Fruit fly (Drosophila melanogaster) whole organism, embryonic: Measurements from ENCODE around the gene Cpr64Ab.

Experiments used
- Bteb2 ChIP-seq: fragments of 200-800 bp; sonication (Bioruptor generic); optimal IDR thresholded peaks from 2 replicates; lab custom pipeline; 2016; ENCODE audit warnings: missing biosample characterization, missing genetic modification characterization
- CG10979 ChIP-seq: fragments of 200-800 bp; sonication (Bioruptor generic); optimal IDR thresholded peaks from 2 replicates; lab custom pipeline; 2018; ENCODE audit warnings: missing biosample characterization, mild to moderate bottlenecking, missing genetic modification characterization, moderate library complexity
- CG11085 ChIP-seq: fragments of 200-800 bp; sonication (Bioruptor generic); IDR thresholded peaks from 2 replicates; pipeline ENCODE4 v1.3.6; 2022; ENCODE audit warnings: missing biosample characterization, missing genetic modification characterization
- CG12236 ChIP-seq: fragments of 200-800 bp; sonication (Bioruptor generic); optimal IDR thresholded peaks from 2 replicates; lab custom pipeline; 2016; ENCODE audit warnings: missing biosample characterization, missing genetic modification characterization
- CG13775 ChIP-seq: fragments of 200-800 bp; sonication (Bioruptor generic); optimal IDR thresholded peaks from 3 replicates; lab custom pipeline; 2017; ENCODE audit warnings: missing biosample characterization, mild to moderate bottlenecking, missing genetic modification characterization
- CG15011 ChIP-seq: fragments of 200-800 bp; sonication (Bioruptor generic); optimal IDR thresholded peaks from 3 replicates; lab custom pipeline; 2018; ENCODE audit warnings: missing biosample characterization, mild to moderate bottlenecking, missing genetic modification characterization
- CG30020 ChIP-seq: fragments of 200-800 bp; optimal IDR thresholded peaks from 2 replicates; lab custom pipeline; 2019; ENCODE audit warnings: missing biosample characterization, mild to moderate bottlenecking, missing genetic modification characterization, moderate library complexity
- CG30431 ChIP-seq: fragments of 200-800 bp; sonication (Bioruptor generic); optimal IDR thresholded peaks from 2 replicates; lab custom pipeline; 2017; ENCODE audit warnings: missing biosample characterization, missing genetic modification characterization
- CG31224 ChIP-seq: fragments of 200-800 bp; sonication (Bioruptor generic); IDR thresholded peaks from 2 replicates; pipeline ENCODE4 v1.3.6; 2022; ENCODE audit warnings: missing biosample characterization, missing genetic modification characterization
- CG31365 ChIP-seq: fragments of 200-800 bp; sonication (Bioruptor generic); optimal IDR thresholded peaks from 2 replicates; lab custom pipeline; 2018; ENCODE audit warnings: missing biosample characterization, mild to moderate bottlenecking, missing genetic modification characterization
- CG3281 ChIP-seq: fragments of 200-800 bp; sonication (Bioruptor generic); optimal IDR thresholded peaks from 3 replicates; lab custom pipeline; 2017; ENCODE audit warnings: missing biosample characterization, mild to moderate bottlenecking, missing genetic modification characterization
- CG34376 ChIP-seq: fragments of 200-800 bp; sonication (Bioruptor generic); optimal IDR thresholded peaks from 2 replicates; lab custom pipeline; 2018; ENCODE audit warnings: missing biosample characterization, mild to moderate bottlenecking, missing genetic modification characterization
- CG3847 ChIP-seq: fragments of 200-800 bp; sonication (Bioruptor generic); IDR thresholded peaks from 2 replicates; pipeline ENCODE4 v1.3.6; 2022; ENCODE audit warnings: missing biosample characterization, missing genetic modification characterization
- CG4707 ChIP-seq: fragments of 200-800 bp; sonication (Bioruptor generic); optimal IDR thresholded peaks from 2 replicates; lab custom pipeline; 2018; ENCODE audit warnings: missing biosample characterization, mild to moderate bottlenecking, missing genetic modification characterization, moderate library complexity
- CG9609 ChIP-seq: fragments of 200-800 bp; sonication (Bioruptor generic); optimal IDR thresholded peaks from 3 replicates; lab custom pipeline; 2016; ENCODE audit warnings: missing biosample characterization, missing genetic modification characterization
- CG9817 ChIP-seq: fragments of 200-800 bp; sonication (Bioruptor generic); optimal IDR thresholded peaks from 2 replicates; lab custom pipeline; 2018; ENCODE audit warnings: missing biosample characterization, mild to moderate bottlenecking, missing genetic modification characterization, moderate library complexity
- CHES-1-like ChIP-seq: fragments of 200-800 bp; sonication (Bioruptor generic); optimal IDR thresholded peaks from 2 replicates; lab custom pipeline; 2016; ENCODE audit warnings: missing biosample characterization, missing genetic modification characterization
- Chrac-16 ChIP-seq: fragments of 200-800 bp; sonication (Bioruptor generic); optimal IDR thresholded peaks from 3 replicates; lab custom pipeline; 2016; ENCODE audit warnings: missing biosample characterization, missing genetic modification characterization
- Dp ChIP-seq: fragments of 200-800 bp; sonication (Bioruptor generic); optimal IDR thresholded peaks from 2 replicates; lab custom pipeline; 2018; ENCODE audit warnings: missing biosample characterization, mild to moderate bottlenecking, missing genetic modification characterization, moderate library complexity
- Drgx ChIP-seq: fragments of 200-800 bp; sonication (Bioruptor generic); IDR thresholded peaks from 2 replicates; pipeline ENCODE4 v1.3.6; 2022; ENCODE audit warnings: missing biosample characterization, missing genetic modification characterization
- E2f1 ChIP-seq: fragments of 200-800 bp; sonication (Bioruptor generic); IDR thresholded peaks from 2 replicates; pipeline ENCODE4 v1.3.6; 2022; ENCODE audit warnings: missing biosample characterization, missing genetic modification characterization
- Gug ChIP-seq: fragments of 200-800 bp; sonication (Bioruptor generic); IDR thresholded peaks from 4 replicates; pipeline ENCODE4 v1.3.6; 2022; ENCODE audit warnings: missing biosample characterization, missing genetic modification characterization
- HLH4C ChIP-seq: fragments of 200-800 bp; sonication (Bioruptor generic); IDR thresholded peaks from 3 replicates; pipeline ENCODE4 v1.3.6; 2022; ENCODE audit warnings: missing biosample characterization, missing genetic modification characterization; ENCODE audit not compliant: partially characterized antibody
- Hr3 ChIP-seq: fragments of 200-800 bp; sonication (Bioruptor generic); optimal IDR thresholded peaks from 3 replicates; lab custom pipeline; 2016; ENCODE audit warnings: missing biosample characterization, missing genetic modification characterization
- Lpt ChIP-seq: fragments of >200 bp; optimal IDR thresholded peaks from 2 replicates; lab custom pipeline; 2018; ENCODE audit warnings: missing biosample characterization, missing genetic modification characterization
- Meics ChIP-seq: fragments of 200-800 bp; sonication (Bioruptor generic); optimal IDR thresholded peaks from 2 replicates; lab custom pipeline; 2017; ENCODE audit warnings: missing biosample characterization, mild to moderate bottlenecking, missing genetic modification characterization
- Mes4 ChIP-seq: fragments of 200-800 bp; sonication (Bioruptor generic); optimal IDR thresholded peaks from 2 replicates; lab custom pipeline; 2016; ENCODE audit warnings: missing biosample characterization, missing genetic modification characterization
- Nf-YB ChIP-seq: fragments of 200-800 bp; sonication (Bioruptor generic); optimal IDR thresholded peaks from 3 replicates; lab custom pipeline; 2019; ENCODE audit warnings: missing biosample characterization, mild to moderate bottlenecking, missing genetic modification characterization, moderate library complexity
- Oaz ChIP-seq: fragments of 200-800 bp; sonication (Bioruptor generic); IDR thresholded peaks from 2 replicates; pipeline ENCODE4 v1.3.6; 2022; ENCODE audit warnings: missing biosample characterization, missing genetic modification characterization
- PHDP ChIP-seq: fragments of 200-800 bp; sonication (Bioruptor generic); optimal IDR thresholded peaks from 3 replicates; lab custom pipeline; 2018; ENCODE audit warnings: missing biosample characterization, mild to moderate bottlenecking, missing genetic modification characterization, moderate library complexity
- Pdp1 ChIP-seq, 2 experiments: fragments of 200-800 bp; sonication (Bioruptor generic); optimal IDR thresholded peaks; 3 replicates each; lab custom pipeline; 2016; ENCODE audit warnings: missing biosample characterization in 2 of 2, missing genetic modification characterization in 2 of 2, mild to moderate bottlenecking in 1 of 2, moderate library complexity in 1 of 2
- Ravus ChIP-seq: fragments of 200-800 bp; sonication (Bioruptor generic); IDR thresholded peaks from 2 replicates; pipeline ENCODE4 v1.3.6; 2022; ENCODE audit warnings: missing biosample characterization, missing genetic modification characterization
- Rx ChIP-seq: fragments of 200-800 bp; sonication (Bioruptor generic); IDR thresholded peaks from 2 replicates; pipeline ENCODE4 v1.3.6; 2022; ENCODE audit warnings: missing biosample characterization, missing genetic modification characterization
- abd-A ChIP-seq: fragments of 200-800 bp; sonication (Bioruptor generic); optimal IDR thresholded peaks from 3 replicates; lab custom pipeline; 2019; ENCODE audit warnings: missing biosample characterization, mild to moderate bottlenecking, missing genetic modification characterization, moderate library complexity
- ap ChIP-seq: fragments of 200-800 bp; sonication (Bioruptor generic); IDR thresholded peaks from 2 replicates; pipeline ENCODE4 v1.3.6; 2022; ENCODE audit warnings: missing biosample characterization, missing genetic modification characterization
- ash1 ChIP-seq: fragments of 200-800 bp; sonication (Bioruptor generic); optimal IDR thresholded peaks from 2 replicates; lab custom pipeline; 2018; ENCODE audit warnings: missing biosample characterization, mild to moderate bottlenecking, missing genetic modification characterization
- az2 ChIP-seq: fragments of 200-800 bp; sonication (Bioruptor generic); optimal IDR thresholded peaks from 3 replicates; lab custom pipeline; 2016; ENCODE audit warnings: missing biosample characterization, missing genetic modification characterization
- bcd ChIP-seq: fragments of 200-800 bp; sonication (Bioruptor generic); optimal IDR thresholded peaks from 2 replicates; lab custom pipeline; 2017; ENCODE audit warnings: missing biosample characterization, mild to moderate bottlenecking, missing genetic modification characterization
- btn ChIP-seq: fragments of 200-800 bp; sonication (Bioruptor generic); optimal IDR thresholded peaks from 2 replicates; lab custom pipeline; 2016; ENCODE audit warnings: missing biosample characterization, missing genetic modification characterization
- chn ChIP-seq: fragments of 200-800 bp; sonication (Bioruptor generic); optimal IDR thresholded peaks from 2 replicates; lab custom pipeline; 2016; ENCODE audit warnings: missing biosample characterization, missing genetic modification characterization
- da ChIP-seq: fragments of 200-800 bp; sonication (Bioruptor generic); optimal IDR thresholded peaks from 2 replicates; lab custom pipeline; 2016; ENCODE audit warnings: missing biosample characterization, missing genetic modification characterization
- eve ChIP-seq, 2 experiments: fragments of >200 bp; optimal IDR thresholded peaks; 2 replicates each; lab custom pipeline; 2017; ENCODE audit warnings: missing biosample characterization in 2 of 2, missing genetic modification characterization in 2 of 2
- fd64A ChIP-seq: fragments of 200-800 bp; sonication (Bioruptor generic); optimal IDR thresholded peaks from 3 replicates; lab custom pipeline; 2018; ENCODE audit warnings: missing biosample characterization, mild to moderate bottlenecking, missing genetic modification characterization
- gcm ChIP-seq: fragments of 200-800 bp; sonication (Bioruptor generic); optimal IDR thresholded peaks from 2 replicates; lab custom pipeline; 2019; ENCODE audit warnings: missing biosample characterization, mild to moderate bottlenecking, missing genetic modification characterization, moderate library complexity
- gsb ChIP-seq: fragments of 200-800 bp; sonication (Bioruptor generic); IDR thresholded peaks from 2 replicates; pipeline ENCODE4 v1.3.6; 2022; ENCODE audit warnings: missing biosample characterization, missing genetic modification characterization
- ken ChIP-seq: fragments of 200-800 bp; sonication (Bioruptor generic); IDR thresholded peaks from 3 replicates; pipeline ENCODE4 v1.3.6; 2022; ENCODE audit warnings: missing biosample characterization, missing genetic modification characterization
- pb ChIP-seq: fragments of 200-800 bp; sonication (Bioruptor generic); optimal IDR thresholded peaks from 3 replicates; lab custom pipeline; 2016; ENCODE audit warnings: missing biosample characterization, missing genetic modification characterization
- pho ChIP-seq: fragments of 200-800 bp; sonication (Bioruptor generic); optimal IDR thresholded peaks from 2 replicates; lab custom pipeline; 2016; ENCODE audit warnings: missing biosample characterization, missing genetic modification characterization
- tin ChIP-seq: fragments of 200-800 bp; sonication (Bioruptor generic); optimal IDR thresholded peaks from 3 replicates; lab custom pipeline; 2016; ENCODE audit warnings: missing biosample characterization, missing genetic modification characterization
- ttk ChIP-seq: fragments of 200-800 bp; sonication (Bioruptor generic); IDR thresholded peaks from 2 replicates; pipeline ENCODE4 v2.1.2; 2022; ENCODE audit warnings: missing biosample characterization, missing genetic modification characterization
- usp ChIP-seq: fragments of >200 bp; optimal IDR thresholded peaks from 2 replicates; lab custom pipeline; 2017; ENCODE audit warnings: missing biosample characterization, missing genetic modification characterization

Gene Cpr64Ab

dm6 chr3L:4228187-4228836, 17.0 kb upstream of the Cpr64Ab start (continued):
- peak; percentile 93 for TF ChIP-seq Gug (GFP tag; lab: Robert Waterston, UW)
- TF ChIP-seq Nf-YB (GFP tag; lab: Kevin White, UChicago), result peak; percentile 85
- no peak for TF ChIP-seq usp (GFP tag; lab: Kevin White, UChicago)
- TF ChIP-seq CG9609 (GFP tag; lab: Kevin White, UChicago), result peak; percentile 94
- TF ChIP-seq CG30431 (GFP tag; lab: Kevin White, UChicago), result peak; percentile 93
- TF ChIP-seq ttk (GFP tag; lab: Robert Waterston, UW), result peak; percentile 98
- peak; percentile 88 for TF ChIP-seq gsb
- TF ChIP-seq da, result peak; percentile 83
- TF ChIP-seq Chrac-16 (GFP tag; lab: Kevin White, UChicago), result peak; percentile 95
- TF ChIP-seq ash1, result no peak
- peak; percentile 84 for TF ChIP-seq CG3281
- TF ChIP-seq Bteb2 (GFP tag; lab: Kevin White, UChicago), result peak; percentile 82
- TF ChIP-seq CG12236 (GFP tag; lab: Kevin White, UChicago), result peak; percentile 87
- TF ChIP-seq pb (GFP tag; lab: Kevin White, UChicago), result peak; percentile 94
- peak; percentile 97 for TF ChIP-seq ap (GFP tag; lab: Robert Waterston, UW)
- peak; percentile 82 for TF ChIP-seq Meics
- TF ChIP-seq Ravus, result peak; percentile 87
- peak; percentile 95 for TF ChIP-seq CG9817 (tag; lab: Kevin White, UChicago)
- peak; percentile 7 for TF ChIP-seq Dp (GFP tag; lab: Kevin White, UChicago)
- peak; percentile 95 for TF ChIP-seq PHDP (tag; lab: Kevin White, UChicago)
- TF ChIP-seq CG15011 (GFP tag; lab: Kevin White, UChicago), result peak; percentile 84
- TF ChIP-seq bcd (GFP tag; lab: Kevin White, UChicago), result peak; percentile 92
- TF ChIP-seq CHES-1-like (GFP tag; lab: Kevin White, UChicago), result peak; percentile 92
- peak; percentile 99 for TF ChIP-seq Drgx (GFP tag; lab: Robert Waterston, UW)
- peak; percentile 96 for TF ChIP-seq E2f1 (GFP tag; lab: Robert Waterston, UW)
- TF ChIP-seq Mes4, result peak; percentile 97
- peak; percentile 78 for TF ChIP-seq pho (GFP tag; lab: Kevin White, UChicago)
- peak; percentile 98 for TF ChIP-seq ken (GFP tag; lab: Robert Waterston, UW)
- TF ChIP-seq CG10979 (tag; lab: Kevin White, UChicago), result peak; percentile 98
- peak; percentile 68 for TF ChIP-seq CG34376 (GFP tag; lab: Kevin White, UChicago)
- TF ChIP-seq CG31365 (tag; lab: Kevin White, UChicago), result peak; percentile 76
- peak; percentile 92 for TF ChIP-seq CG13775 (GFP tag; lab: Kevin White, UChicago)
- TF ChIP-seq az2, result peak; percentile 97
- peak; percentile 82 for TF ChIP-seq CG30020 (tag; lab: Kevin White, UChicago)
- peak; percentile 90 for TF ChIP-seq abd-A (tag; lab: Kevin White, UChicago)
- peak in 1 of 2 experiments; percentile 97 for TF ChIP-seq eve (GFP tag; optimal IDR thresholded peaks at IDR 0.05; lab: Kevin White, UChicago)
- TF ChIP-seq CG3847 (GFP tag; lab: Robert Waterston, UW), result peak; percentile 92
- peak; percentile 93 for TF ChIP-seq CG4707 (GFP tag; lab: Kevin White, UChicago)
- peak; percentile 77 for TF ChIP-seq CG11085 (GFP tag; lab: Robert Waterston, UW)
- no peak for TF ChIP-seq Lpt
- TF ChIP-seq Oaz (GFP tag; lab: Robert Waterston, UW), result peak; percentile 91
- TF ChIP-seq chn, result peak; percentile 92
- peak; percentile 94 for TF ChIP-seq Pdp1 (GFP tag; optimal IDR thresholded peaks at IDR 0.05; lab: Kevin White, UChicago)
- TF ChIP-seq btn (GFP tag; lab: Kevin White, UChicago), result peak; percentile 97
- TF ChIP-seq Hr3 (GFP tag; lab: Kevin White, UChicago), result peak; percentile 97
- TF ChIP-seq CG31224 (GFP tag; lab: Robert Waterston, UW), result peak; percentile 82
- TF ChIP-seq gcm (GFP tag; lab: Kevin White, UChicago), result peak; percentile 96
- no peak for TF ChIP-seq HLH4C
- peak; percentile 97 for TF ChIP-seq tin (GFP tag; lab: Kevin White, UChicago)
- peak; percentile 96 for TF ChIP-seq fd64A (GFP tag; lab: Kevin White, UChicago)
- peak; percentile 96 for TF ChIP-seq Rx
